Worm (Caenorhabditis elegans): Measurements from ENCODE around the gene nhr-36.

nhr-36 gene

DNA sequence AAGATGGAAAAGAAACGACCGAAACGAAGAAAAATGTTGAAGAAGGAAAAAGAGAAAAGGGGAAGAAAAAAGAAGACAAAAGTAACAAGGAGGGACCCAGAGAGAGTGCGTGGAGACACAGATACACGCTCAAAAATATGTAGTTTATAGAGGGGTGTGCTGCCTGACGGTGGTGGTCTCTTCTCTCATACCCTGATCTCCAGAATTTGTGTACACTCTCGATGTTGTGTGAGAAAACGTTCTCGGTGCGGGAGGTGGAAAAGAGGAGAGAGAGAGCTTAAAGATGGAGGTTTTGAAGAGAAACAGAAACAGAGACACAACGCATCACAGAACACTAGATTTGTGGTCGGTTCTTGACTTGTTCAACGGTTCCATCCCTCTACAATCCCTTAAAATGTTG, 12.2 kb upstream of the nhr-36 start (continued):
- TF ChIP-seq ceh-88 (GFP tag; IDR thresholded peaks at IDR 0.05) (no peak), dsc-1 (tag; optimal IDR thresholded peaks at IDR 0.05) (peak; percentile 42), jun-1 (tag; optimal IDR thresholded peaks at IDR 0.05) (peak; percentile 61), aly-2 (tag; optimal IDR thresholded peaks at IDR 0.05) (no peak), efl-3 (GFP tag; optimal IDR thresholded peaks at IDR 0.05) (no peak), ztf-11 (tag; optimal IDR thresholded peaks at IDR 0.05) (no peak), mep-1 (tag; optimal IDR thresholded peaks at IDR 0.05) (peak; percentile 29), ceh-8 (GFP tag; optimal IDR thresholded peaks at IDR 0.05) (peak; percentile 22), alr-1 (tag; optimal IDR thresholded peaks at IDR 0.05; ENCODE audit: borderline replicate concordance) (no peak), elt-2 (tag; optimal IDR thresholded peaks at IDR 0.05) (no peak), nhr-71 (tag; optimal IDR thresholded peaks at IDR 0.05) (peak; percentile 88), unc-86 (tag; optimal IDR thresholded peaks at IDR 0.05) (peak; percentile 63), mdl-1 (tag; optimal IDR thresholded peaks at IDR 0.05) (peak in 1 of 2 experiments; percentile 67), C16A3.4 (tag; optimal IDR thresholded peaks at IDR 0.05) (peak; percentile 36), ces-1 (GFP tag; optimal IDR thresholded peaks at IDR 0.05) (no peak), snu-23 (GFP tag; optimal IDR thresholded peaks at IDR 0.05) (peak; percentile 81), nhr-84 (tag; optimal IDR thresholded peaks at IDR 0.05) (no peak), unc-30 (tag; optimal IDR thresholded peaks at IDR 0.05) (no peak), hlh-4 (tag; optimal IDR thresholded peaks at IDR 0.05) (no peak), zip-4 (GFP tag; optimal IDR thresholded peaks at IDR 0.05) (no peak), ama-1 (optimal IDR thresholded peaks at IDR 0.05) (no peak), mef-2 (tag; optimal IDR thresholded peaks at IDR 0.05) (no peak), nhr-20 (tag; optimal IDR thresholded peaks at IDR 0.05) (peak; percentile 81), nhr-12 (tag; optimal IDR thresholded peaks at IDR 0.05) (no peak), lin-39 (tag; optimal IDR thresholded peaks at IDR 0.05) (no peak), fkh-4 (tag; optimal IDR thresholded peaks at IDR 0.05; ENCODE audit: borderline replicate concordance) (no peak), dpl-1 (GFP tag; optimal IDR thresholded peaks at IDR 0.05) (peak in 1 of 3 experiments; percentile 30), nhr-90 (tag; optimal IDR thresholded peaks at IDR 0.05; ENCODE audit: poor library complexity) (no peak), sup-37 (GFP tag; optimal IDR thresholded peaks at IDR 0.05) (no peak), skn-1 (tag; optimal IDR thresholded peaks at IDR 0.05) (no peak), vab-15 (tag; optimal IDR thresholded peaks at IDR 0.05) (no peak), lin-35 (GFP tag; optimal IDR thresholded peaks at IDR 0.05) (peak; percentile 35 to 44), F16B12.6 (tag; optimal IDR thresholded peaks at IDR 0.05) (no peak), rnt-1 (tag; optimal IDR thresholded peaks at IDR 0.05) (peak; percentile 61), tbx-2 (tag; optimal IDR thresholded peaks at IDR 0.05) (peak; percentile 75), fkh-8 (tag; optimal IDR thresholded peaks at IDR 0.05) (peak; percentile 32), pqm-1 (tag; optimal IDR thresholded peaks at IDR 0.05) (no peak), sptf-1 (tag; optimal IDR thresholded peaks at IDR 0.05) (no peak), swsn-7 (tag; optimal IDR thresholded peaks at IDR 0.05) (peak; percentile 60), fkh-10 (GFP tag; optimal IDR thresholded peaks at IDR 0.05) (peak; percentile 58), unc-62 (GFP tag; optimal IDR thresholded peaks at IDR 0.05) (no peak), ztf-4 (tag; optimal IDR thresholded peaks at IDR 0.05) (no peak), unc-130 (tag; optimal IDR thresholded peaks at IDR 0.05) (no peak), sox-4 (tag; optimal IDR thresholded peaks at IDR 0.05) (no peak), nhr-85 (tag) (peak; percentile 69), fos-1 (tag; optimal IDR thresholded peaks at IDR 0.05) (no peak), blmp-1 (tag; optimal IDR thresholded peaks at IDR 0.05) (peak; percentile 4), pax-3 (tag; optimal IDR thresholded peaks at IDR 0.05) (no peak), egl-27 (tag; optimal IDR thresholded peaks at IDR 0.05) (peak in 1 of 2 experiments; percentile 70), isw-1 (GFP tag; IDR thresholded peaks at IDR 0.05) (peak; percentile 49), nhr-237 (tag; optimal IDR thresholded peaks at IDR 0.05) (no peak), hlh-17 (GFP tag; optimal IDR thresholded peaks at IDR 0.05; ENCODE audit: borderline replicate concordance) (no peak), nhr-19 (GFP tag; conservative IDR thresholded peaks at IDR 0.05) (peak; percentile 67), ets-5 (GFP tag; IDR thresholded peaks at IDR 0.05) (no peak)
